Worm (Caenorhabditis elegans) whole organism, early embryonic: ENCODE measurements around the gene trpp-12.

Experiments
- B0310.2 ChIP-seq: sonication (generic microtip); optimal IDR thresholded peaks from 2 replicates; lab custom pipeline; 2016; ENCODE audit warnings: mild to moderate bottlenecking, missing genetic modification characterization, missing compliant biosample characterization
- aly-1 ChIP-seq: sonication (generic microtip); optimal IDR thresholded peaks from 2 replicates; lab custom pipeline; 2016; ENCODE audit warnings: missing genetic modification characterization, missing compliant biosample characterization
- ama-1 ChIP-seq: fragments of 150-350 bp; optimal IDR thresholded peaks from 2 replicates; lab custom pipeline; 2014
- ceh-13 ChIP-seq: fragments of 200-800 bp; sonication (Bioruptor generic); optimal IDR thresholded peaks from 2 replicates; lab custom pipeline; 2018; ENCODE audit warnings: mild to moderate bottlenecking, missing genetic modification characterization, missing compliant biosample characterization
- ceh-36 ChIP-seq: sonication (generic microtip); optimal IDR thresholded peaks from 2 replicates; lab custom pipeline; 2016; ENCODE audit warnings: missing genetic modification characterization, inconsistent platforms, missing compliant biosample characterization
- ets-7 ChIP-seq: sonication (generic microtip); optimal IDR thresholded peaks from 2 replicates; lab custom pipeline; 2016; ENCODE audit warnings: missing genotype, missing genetic modification characterization, missing compliant biosample characterization
- flt-1 ChIP-seq: fragments of 200-800 bp; sonication (Bioruptor generic); IDR thresholded peaks from 2 replicates; pipeline ENCODE4 v1.3.6; 2022; ENCODE audit warnings: missing genetic modification characterization, missing compliant biosample characterization
- hmg-4 ChIP-seq: fragments of 200-800 bp; sonication (Bioruptor generic); optimal IDR thresholded peaks from 2 replicates; lab custom pipeline; 2018; ENCODE audit warnings: mild to moderate bottlenecking, missing genetic modification characterization, missing compliant biosample characterization
- hnd-1 ChIP-seq: sonication (generic microtip); optimal IDR thresholded peaks from 2 replicates; lab custom pipeline; 2016; ENCODE audit warnings: missing genetic modification characterization, missing compliant biosample characterization
- pes-1 ChIP-seq: fragments of 200-800 bp; sonication (Bioruptor generic); IDR thresholded peaks from 2 replicates; pipeline ENCODE4 v1.3.6; 2022; ENCODE audit warnings: missing genetic modification reagents, missing genetic modification characterization, missing compliant biosample characterization
- tbx-11 ChIP-seq: fragments of 200-800 bp; sonication (Bioruptor generic); IDR thresholded peaks from 2 replicates; pipeline ENCODE4 v1.3.6; 2022; ENCODE audit warnings: missing genetic modification characterization, missing compliant biosample characterization
- tbx-37 ChIP-seq: fragments of 200-800 bp; sonication (Bioruptor generic); conservative IDR thresholded peaks from 2 replicates; pipeline ENCODE4 v1.3.6; 2022; ENCODE audit warnings: missing genetic modification reagents, missing genetic modification characterization, missing compliant biosample characterization

DNA sequence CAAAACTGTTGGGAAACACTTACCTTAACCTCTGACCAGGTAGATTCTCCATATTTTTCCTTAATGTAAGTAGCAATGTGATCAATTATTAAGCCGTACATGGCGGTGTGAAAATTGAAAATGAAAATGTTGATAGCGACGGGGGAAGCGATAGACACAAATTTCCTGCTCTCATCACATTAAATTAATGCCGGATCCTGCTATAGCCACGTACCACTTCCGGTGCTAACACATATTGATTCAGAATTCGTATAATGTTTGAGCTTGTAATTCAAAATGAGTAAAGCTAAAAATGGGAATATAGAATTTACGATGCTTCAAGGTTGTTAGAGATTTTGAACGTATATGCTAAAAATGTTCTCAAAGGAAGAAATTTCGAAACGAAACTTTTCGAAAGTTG, 17.9 kb downstream of the trpp-12 start, which contains the start of gene gcy-31:
- TF ChIP-seq ets-7 (tag; lab: Kevin White, UChicago) (no peak), ama-1 (lab: Kevin White, UChicago) (no peak), ceh-13 (GFP tag; lab: Kevin White, UChicago) (no peak), pes-1 (GFP tag; lab: Robert Waterston, UW) (no peak), tbx-11 (no peak), flt-1 (no peak), hmg-4 (GFP tag; lab: Kevin White, UChicago) (no peak), tbx-37 (no peak), hnd-1 (tag; lab: Kevin White, UChicago) (no peak), aly-1 (no peak), ceh-36 (tag; lab: Kevin White, UChicago) (no peak), B0310.2 (tag; lab: Kevin White, UChicago) (no peak)
